Fruit fly (Drosophila melanogaster) whole organism, embryonic: ENCODE measurements around the gene CG10486.

Source experiments
- Aef1 ChIP-seq: fragments of 200-800 bp; sonication (Bioruptor generic); IDR thresholded peaks from 3 replicates; pipeline ENCODE4 v1.3.6; 2022; ENCODE audit warnings: missing biosample characterization, missing genetic modification characterization
- CG10147 ChIP-seq: fragments of 200-800 bp; sonication (Bioruptor generic); optimal IDR thresholded peaks from 2 replicates; lab custom pipeline; 2019; ENCODE audit warnings: missing biosample characterization, mild to moderate bottlenecking, missing genetic modification characterization, moderate library complexity
- CG10321 ChIP-seq: fragments of 200-800 bp; sonication (Bioruptor generic); IDR thresholded peaks from 2 replicates; pipeline ENCODE4 v1.3.6; 2022; ENCODE audit warnings: missing biosample characterization, missing genetic modification characterization
- CG10366 ChIP-seq: fragments of 200-800 bp; sonication (Bioruptor generic); IDR thresholded peaks from 2 replicates; pipeline ENCODE4 v1.3.6; 2022; ENCODE audit warnings: missing biosample characterization, missing genetic modification characterization
- CG10979 ChIP-seq: fragments of 200-800 bp; sonication (Bioruptor generic); optimal IDR thresholded peaks from 2 replicates; lab custom pipeline; 2018; ENCODE audit warnings: missing biosample characterization, mild to moderate bottlenecking, missing genetic modification characterization, moderate library complexity
- CG11695 ChIP-seq: fragments of 200-800 bp; sonication (Bioruptor generic); IDR thresholded peaks from 3 replicates; pipeline ENCODE4 v1.3.6; 2022; ENCODE audit warnings: missing biosample characterization, missing genetic modification characterization
- CG13624 ChIP-seq: fragments of 200-800 bp; sonication (Bioruptor generic); optimal IDR thresholded peaks from 2 replicates; lab custom pipeline; 2016; ENCODE audit warnings: missing biosample characterization, missing genetic modification characterization
- CG15479 ChIP-seq: fragments of 200-800 bp; sonication (Bioruptor generic); optimal IDR thresholded peaks from 3 replicates; lab custom pipeline; 2019; ENCODE audit warnings: missing biosample characterization, mild to moderate bottlenecking, missing genetic modification characterization, moderate library complexity
- CG15601 ChIP-seq: fragments of 200-800 bp; sonication (Bioruptor generic); optimal IDR thresholded peaks from 3 replicates; lab custom pipeline; 2019; ENCODE audit warnings: missing biosample characterization, mild to moderate bottlenecking, missing genetic modification characterization, moderate library complexity
- CG16863 ChIP-seq: fragments of 200-800 bp; sonication (Bioruptor generic); optimal IDR thresholded peaks from 3 replicates; lab custom pipeline; 2016; ENCODE audit warnings: missing biosample characterization, missing genetic modification characterization
- CG30020 ChIP-seq: fragments of 200-800 bp; optimal IDR thresholded peaks from 2 replicates; lab custom pipeline; 2019; ENCODE audit warnings: missing biosample characterization, mild to moderate bottlenecking, missing genetic modification characterization, moderate library complexity
- CG3065 ChIP-seq: fragments of 200-800 bp; sonication (Bioruptor generic); optimal IDR thresholded peaks from 2 replicates; lab custom pipeline; 2016; ENCODE audit warnings: missing biosample characterization, missing genetic modification characterization
- CG3163 ChIP-seq: fragments of 200-800 bp; sonication (Bioruptor generic); optimal IDR thresholded peaks from 3 replicates; lab custom pipeline; 2016; ENCODE audit warnings: missing biosample characterization, missing genetic modification characterization
- CG42726 ChIP-seq: fragments of 200-800 bp; sonication (Bioruptor generic); IDR thresholded peaks from 2 replicates; pipeline ENCODE4 v1.3.6; 2022; ENCODE audit warnings: missing biosample characterization, missing genetic modification characterization; ENCODE audit not compliant: partially characterized antibody
- CG4404 ChIP-seq: fragments of 200-800 bp; sonication (Bioruptor generic); IDR thresholded peaks from 2 replicates; pipeline ENCODE4 v1.3.6; 2022; ENCODE audit warnings: missing biosample characterization, missing genetic modification characterization
- CG6654 ChIP-seq: fragments of 200-800 bp; sonication (Bioruptor generic); optimal IDR thresholded peaks from 2 replicates; lab custom pipeline; 2017; ENCODE audit warnings: missing biosample characterization, mild to moderate bottlenecking, missing genetic modification characterization
- CG7556 ChIP-seq: fragments of 200-800 bp; sonication (Bioruptor generic); optimal IDR thresholded peaks from 2 replicates; lab custom pipeline; 2017; ENCODE audit warnings: missing biosample characterization, mild to moderate bottlenecking, missing genetic modification characterization
- CG7928 ChIP-seq: fragments of 200-800 bp; sonication (Bioruptor generic); optimal IDR thresholded peaks from 2 replicates; lab custom pipeline; 2017; ENCODE audit warnings: missing biosample characterization, mild to moderate bottlenecking, missing genetic modification characterization
- CG8290 ChIP-seq, 3 experiments: fragments of 200-800 bp; sonication (Bioruptor generic); optimal IDR thresholded peaks; 2 replicates each; lab custom pipeline; 2016 to 2019; ENCODE audit warnings: missing biosample characterization in 3 of 3, missing genetic modification characterization in 3 of 3, mild to moderate bottlenecking in 2 of 3, moderate library complexity in 1 of 3
- CG9437 ChIP-seq: fragments of 200-800 bp; sonication (Bioruptor generic); optimal IDR thresholded peaks from 2 replicates; lab custom pipeline; 2018; ENCODE audit warnings: missing biosample characterization, mild to moderate bottlenecking, missing genetic modification characterization
- CoRest ChIP-seq: fragments of 200-800 bp; sonication (Bioruptor generic); optimal IDR thresholded peaks from 3 replicates; lab custom pipeline; 2018; ENCODE audit warnings: missing biosample characterization, mild to moderate bottlenecking, missing genetic modification characterization, moderate library complexity
- D ChIP-seq, 2 experiments: fragments of 200-800 bp in 1 of 2; fragments of >200 bp in 1 of 2; sonication (Bioruptor generic) in 1 of 2; optimal IDR thresholded peaks; 2 replicates in 1 of 2; 3 replicates in 1 of 2; lab custom pipeline; 2017; ENCODE audit warnings: mild to moderate bottlenecking in 1 of 2, missing biosample characterization in 1 of 2, missing genetic modification characterization in 1 of 2, missing genetic modification reagents in 1 of 2
- Dip2 ChIP-seq: fragments of 200-800 bp; sonication (Bioruptor generic); IDR thresholded peaks from 2 replicates; pipeline ENCODE4 v1.3.6; 2022; ENCODE audit warnings: missing biosample characterization, missing genetic modification characterization
- Dp ChIP-seq: fragments of 200-800 bp; sonication (Bioruptor generic); optimal IDR thresholded peaks from 2 replicates; lab custom pipeline; 2018; ENCODE audit warnings: missing biosample characterization, mild to moderate bottlenecking, missing genetic modification characterization, moderate library complexity
- Fer1 ChIP-seq: fragments of 200-800 bp; sonication (Bioruptor generic); optimal IDR thresholded peaks from 2 replicates; lab custom pipeline; 2017; ENCODE audit warnings: missing biosample characterization, mild to moderate bottlenecking, missing genetic modification characterization
- Jarid2 ChIP-seq: fragments of 200-800 bp; sonication (Bioruptor generic); optimal IDR thresholded peaks from 3 replicates; lab custom pipeline; 2017; ENCODE audit warnings: mild to moderate bottlenecking, missing biosample characterization, missing genetic modification reagents, missing genetic modification characterization
- Lhr ChIP-seq: fragments of 200-800 bp; sonication (Bioruptor generic); optimal IDR thresholded peaks from 3 replicates; lab custom pipeline; 2017; ENCODE audit warnings: mild to moderate bottlenecking, missing biosample characterization, missing genetic modification reagents, missing genetic modification characterization
- MESR4 ChIP-seq: fragments of 200-800 bp; sonication (Bioruptor generic); optimal IDR thresholded peaks from 2 replicates; lab custom pipeline; 2018; ENCODE audit warnings: missing biosample characterization, mild to moderate bottlenecking, missing genetic modification characterization, moderate library complexity
- Med ChIP-seq: fragments of 200-800 bp; sonication (Bioruptor generic); peaks from one replicate; lab custom pipeline; 2016; ENCODE audit warnings: missing biosample characterization, missing genetic modification characterization, mild to moderate bottlenecking, inconsistent platforms, moderate library complexity
- Mrtf ChIP-seq: fragments of 200-800 bp; sonication (Bioruptor generic); IDR thresholded peaks from 3 replicates; pipeline ENCODE4 v1.3.6; 2022; ENCODE audit warnings: missing biosample characterization, missing genetic modification characterization
- Nf-YA ChIP-seq: fragments of 200-800 bp; sonication (Bioruptor generic); IDR thresholded peaks from 2 replicates; pipeline ENCODE4 v1.3.6; 2022; ENCODE audit warnings: missing biosample characterization, missing genetic modification characterization
- Oli ChIP-seq: fragments of 200-800 bp; sonication (Bioruptor generic); optimal IDR thresholded peaks from 2 replicates; lab custom pipeline; 2018; ENCODE audit warnings: missing biosample characterization, mild to moderate bottlenecking, missing genetic modification characterization, moderate library complexity
- Sry-β ChIP-seq: fragments of 200-800 bp; sonication (Bioruptor generic); optimal IDR thresholded peaks from 2 replicates; lab custom pipeline; 2018; ENCODE audit warnings: missing biosample characterization, mild to moderate bottlenecking, missing genetic modification characterization, moderate library complexity
- YL-1 ChIP-seq: fragments of 200-800 bp; sonication (Bioruptor generic); optimal IDR thresholded peaks from 3 replicates; lab custom pipeline; 2017; ENCODE audit warnings: missing biosample characterization, mild to moderate bottlenecking, missing genetic modification characterization
- ase ChIP-seq: fragments of 200-800 bp; sonication (Bioruptor generic); IDR thresholded peaks from 3 replicates; pipeline ENCODE4 v1.3.6; 2022; ENCODE audit warnings: missing biosample characterization, missing genetic modification characterization
- ato ChIP-seq: fragments of 200-800 bp; sonication (Bioruptor generic); IDR thresholded peaks from 2 replicates; pipeline ENCODE4 v1.3.6; 2022; ENCODE audit warnings: missing biosample characterization, missing genetic modification characterization; ENCODE audit not compliant: partially characterized antibody
- crol ChIP-seq: fragments of 200-800 bp; sonication (Bioruptor generic); IDR thresholded peaks from 2 replicates; pipeline ENCODE4 v1.3.6; 2022; ENCODE audit warnings: missing biosample characterization, missing genetic modification characterization
- crp ChIP-seq, 2 experiments: fragments of 200-800 bp; sonication (Bioruptor generic); optimal IDR thresholded peaks; 2 replicates in 1 of 2; 3 replicates in 1 of 2; lab custom pipeline; 2017; ENCODE audit warnings: missing biosample characterization in 2 of 2, missing genetic modification characterization in 2 of 2, mild to moderate bottlenecking in 1 of 2, moderate library complexity in 1 of 2
- exex ChIP-seq: fragments of 200-800 bp; sonication (Bioruptor generic); optimal IDR thresholded peaks from 4 replicates; lab custom pipeline; 2018; ENCODE audit warnings: missing biosample characterization, mild to moderate bottlenecking, missing genetic modification characterization, moderate library complexity
- ind ChIP-seq: fragments of 200-800 bp; sonication (Bioruptor generic); optimal IDR thresholded peaks from 3 replicates; lab custom pipeline; 2016; ENCODE audit warnings: missing biosample characterization, missing genetic modification characterization
- jing ChIP-seq: fragments of 200-800 bp; sonication (Bioruptor generic); optimal IDR thresholded peaks from 2 replicates; lab custom pipeline; 2018; ENCODE audit warnings: missing biosample characterization, mild to moderate bottlenecking, missing genetic modification characterization
- pho ChIP-seq: fragments of 200-800 bp; sonication (Bioruptor generic); optimal IDR thresholded peaks from 2 replicates; lab custom pipeline; 2016; ENCODE audit warnings: missing biosample characterization, missing genetic modification characterization
- sd ChIP-seq: fragments of 200-800 bp; sonication (Bioruptor generic); optimal IDR thresholded peaks from 3 replicates; lab custom pipeline; 2018; ENCODE audit warnings: missing biosample characterization, mild to moderate bottlenecking, missing genetic modification characterization, moderate library complexity
- sima ChIP-seq: fragments of 200-800 bp; sonication (Bioruptor generic); optimal IDR thresholded peaks from 2 replicates; lab custom pipeline; 2016; ENCODE audit warnings: missing biosample characterization, missing genetic modification characterization
- sisA ChIP-seq: fragments of 200-800 bp; sonication (Bioruptor generic); IDR thresholded peaks from 2 replicates; pipeline ENCODE4 v1.3.6; 2022; ENCODE audit warnings: missing biosample characterization, missing genetic modification characterization
- sna ChIP-seq: fragments of 200-800 bp; sonication (Bioruptor generic); IDR thresholded peaks from 2 replicates; pipeline ENCODE4 v1.3.6; 2022; ENCODE audit warnings: missing biosample characterization, missing genetic modification characterization; ENCODE audit not compliant: partially characterized antibody
- trh ChIP-seq: fragments of 200-800 bp; sonication (Bioruptor generic); optimal IDR thresholded peaks from 2 replicates; lab custom pipeline; 2016; ENCODE audit warnings: missing biosample characterization, missing genetic modification characterization
- tup ChIP-seq: fragments of 200-800 bp; sonication (Bioruptor generic); optimal IDR thresholded peaks from 2 replicates; lab custom pipeline; 2016; ENCODE audit warnings: missing biosample characterization, mild to moderate bottlenecking, missing genetic modification characterization, moderate library complexity
- zen ChIP-seq: fragments of 200-800 bp; sonication (Bioruptor generic); optimal IDR thresholded peaks from 3 replicates; lab custom pipeline; 2018; ENCODE audit warnings: missing biosample characterization, mild to moderate bottlenecking, missing genetic modification characterization, moderate library complexity

The CG10486 gene

DNA sequence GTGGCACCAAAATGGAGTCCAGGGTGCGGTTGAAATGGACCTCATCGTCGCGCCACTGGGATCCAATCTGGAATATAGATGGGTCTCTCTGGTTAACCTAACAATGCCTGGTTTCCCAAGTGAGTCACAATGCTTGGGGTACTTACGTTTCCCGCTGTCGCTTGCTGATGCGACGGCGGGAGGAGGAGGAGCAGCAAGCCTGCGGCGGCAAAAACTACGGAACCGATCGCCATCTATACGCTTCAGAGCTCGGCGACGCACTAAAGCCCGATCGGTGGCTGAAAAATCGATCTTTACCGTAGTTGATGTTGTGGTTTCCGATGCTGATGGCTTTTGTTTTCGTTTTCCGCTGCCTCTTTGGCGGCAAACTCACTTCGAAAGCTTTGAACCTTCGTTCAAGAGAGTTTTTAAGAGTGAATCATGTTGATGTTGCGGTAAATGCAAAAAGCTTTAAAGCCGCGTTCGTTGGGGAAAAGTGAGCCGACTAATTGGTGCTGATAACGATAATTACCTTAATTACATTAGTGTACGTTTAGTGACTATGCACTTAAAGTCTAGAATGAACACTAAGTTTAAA lies 4.2 kb downstream of the CG10486 start, which contains the start of gene QC (continued):
- TF ChIP-seq CG16863 (GFP tag; lab: Kevin White, UChicago) (no peak), Dip2 (GFP tag; lab: Robert Waterston, UW) (no peak), crp (GFP tag; optimal IDR thresholded peaks at IDR 0.05; lab: Kevin White, UChicago) (no peak), YL-1 (GFP tag; lab: Kevin White, UChicago) (no peak), CG42726 (GFP tag; lab: Robert Waterston, UW) (0 out of 2 replicates have a peak, but pooled peaks have one; percentile 9), CG10147 (no peak), Lhr (no peak), CG10321 (GFP tag; lab: Robert Waterston, UW) (no peak), CG13624 (GFP tag; lab: Kevin White, UChicago) (no peak), Dp (GFP tag; lab: Kevin White, UChicago) (no peak), tup (GFP tag; lab: Kevin White, UChicago) (no peak), sima (GFP tag; lab: Kevin White, UChicago) (no peak), D (optimal IDR thresholded peaks at IDR 0.05; lab: Kevin White, UChicago) (no peak), D (GFP tag; optimal IDR thresholded peaks at IDR 0.05; lab: Kevin White, UChicago) (no peak), CoRest (tag; lab: Kevin White, UChicago) (no peak), CG11695 (GFP tag; lab: Robert Waterston, UW) (no peak), MESR4 (GFP tag; lab: Kevin White, UChicago) (no peak), CG8290 (GFP tag; optimal IDR thresholded peaks at IDR 0.05; lab: Kevin White, UChicago) (no peak), CG8290 (tag; optimal IDR thresholded peaks at IDR 0.05; lab: Kevin White, UChicago) (no peak), crol (GFP tag; lab: Robert Waterston, UW) (peak; percentile 79), sisA (GFP tag; lab: Robert Waterston, UW) (no peak), Jarid2 (GFP tag; lab: Kevin White, UChicago) (peak; percentile 64), CG4404 (GFP tag; lab: Robert Waterston, UW) (no peak), CG7556 (GFP tag; lab: Kevin White, UChicago) (no peak), CG10979 (tag; lab: Kevin White, UChicago) (no peak), Nf-YA (GFP tag; lab: Robert Waterston, UW) (peak; percentile 29; the same call in 1 of the 2 replicates), trh (no peak), CG10366 (GFP tag; lab: Robert Waterston, UW) (no peak), sd (no peak), Fer1 (GFP tag; lab: Kevin White, UChicago) (no peak), ase (0 out of 3 replicates have a peak, but pooled peaks have one; percentile 20), sna (GFP tag; lab: Robert Waterston, UW) (no peak), CG9437 (GFP tag; lab: Kevin White, UChicago) (no peak), CG15601 (tag; lab: Kevin White, UChicago) (no peak), CG3163 (peak; percentile 92), CG30020 (tag; lab: Kevin White, UChicago) (no peak), CG6654 (no peak), ato (no peak), pho (no peak), Med (GFP tag; lab: Kevin White, UChicago) (peak; percentile 43), CG15479 (GFP tag; lab: Kevin White, UChicago) (no peak), exex (tag; lab: Kevin White, UChicago) (no peak), Mrtf (no peak), jing (GFP tag; lab: Kevin White, UChicago) (no peak), ind (GFP tag; lab: Kevin White, UChicago) (no peak), Sry-β (GFP tag; lab: Kevin White, UChicago) (no peak), zen (no peak), CG7928 (no peak), Oli (tag; lab: Kevin White, UChicago) (no peak), CG3065 (no peak), Aef1 (GFP tag; lab: Robert Waterston, UW) (no peak)
